Worm (Caenorhabditis elegans) whole organism, L2 larva: ENCODE measurements around the gene cpg-1.

Experiments used
- ceh-82 ChIP-seq: fragments of 150-350 bp; optimal IDR thresholded peaks from 2 replicates; lab custom pipeline; 2014; ENCODE audit warnings: missing biosample characterization, missing genetic modification characterization
- egl-27 ChIP-seq: sonication (generic microtip); optimal IDR thresholded peaks from 3 replicates; lab custom pipeline; 2017; ENCODE audit warnings: missing biosample characterization, missing genetic modification reagents, missing genetic modification characterization
- elt-1 ChIP-seq: fragments of 150-350 bp; optimal IDR thresholded peaks from 2 replicates; lab custom pipeline; 2014; ENCODE audit warnings: missing biosample characterization, missing genetic modification characterization
- lsy-2 ChIP-seq, 2 experiments: fragments of 150-350 bp in 1 of 2; sonication (generic microtip) in 1 of 2; optimal IDR thresholded peaks; 2 replicates each; lab custom pipeline; 2014 to 2017; ENCODE audit warnings: missing biosample characterization in 2 of 2, missing genetic modification characterization in 2 of 2
- nhr-11 ChIP-seq: fragments of 150-350 bp; optimal IDR thresholded peaks from 2 replicates; lab custom pipeline; 2014; ENCODE audit warnings: missing biosample characterization, missing genetic modification characterization
- nhr-23 ChIP-seq: fragments of 150-350 bp; optimal IDR thresholded peaks from 2 replicates; lab custom pipeline; 2014; ENCODE audit warnings: missing biosample characterization, missing genetic modification reagents, missing genetic modification characterization
- nhr-237 ChIP-seq: fragments of 150-350 bp; optimal IDR thresholded peaks from 2 replicates; lab custom pipeline; 2014; ENCODE audit warnings: missing biosample characterization, missing genetic modification characterization

DNA sequence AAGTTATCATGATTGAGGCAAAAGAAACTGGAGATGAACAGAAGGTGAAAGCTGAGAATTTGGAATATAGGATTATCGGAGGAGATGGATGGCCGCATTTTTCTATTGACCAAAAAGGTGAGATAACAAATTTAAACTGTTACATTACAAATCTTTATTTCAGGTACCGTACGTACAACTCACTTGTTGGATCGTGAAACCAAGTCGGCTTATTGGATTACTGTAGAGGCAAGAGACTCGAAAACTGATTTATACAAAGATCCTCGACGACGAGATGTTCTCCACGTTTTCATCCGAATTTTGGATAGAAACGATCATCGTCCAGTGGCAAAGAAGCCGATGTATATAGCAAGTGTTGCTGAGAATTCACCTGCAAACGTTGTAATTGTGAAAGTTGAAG lies 36.8 kb downstream of the cpg-1 start:
- TF ChIP-seq nhr-237 (tag; lab: Kevin White, UChicago) (no peak), egl-27 (tag; lab: Kevin White, UChicago) (no peak), elt-1 (tag; lab: Kevin White, UChicago) (no peak), nhr-11 (no peak), lsy-2 (tag; optimal IDR thresholded peaks at IDR 0.05; lab: Kevin White, UChicago) (no peak), ceh-82 (no peak), nhr-23 (tag; lab: Kevin White, UChicago) (no peak)
